Worm (Caenorhabditis elegans) whole organism, late embryonic: Measurements from ENCODE around the gene taap-1.

Source experiments
- C08G9.2 ChIP-seq: sonication (generic microtip); optimal IDR thresholded peaks from 2 replicates; lab custom pipeline; 2016; ENCODE audit warnings: mild to moderate bottlenecking, missing genetic modification characterization, moderate library complexity, missing compliant biosample characterization
- F13H6.1 ChIP-seq: sonication (generic microtip); optimal IDR thresholded peaks from 2 replicates; lab custom pipeline; 2016; ENCODE audit warnings: missing genetic modification characterization, missing compliant biosample characterization
- K02D7.2 ChIP-seq: sonication (generic microtip); optimal IDR thresholded peaks from 2 replicates; lab custom pipeline; 2017; ENCODE audit warnings: mild to moderate bottlenecking, missing genetic modification characterization, missing compliant biosample characterization
- ahr-1 ChIP-seq: sonication (generic microtip); optimal IDR thresholded peaks from 2 replicates; lab custom pipeline; 2016; ENCODE audit warnings: missing genetic modification characterization, missing compliant biosample characterization
- ceh-14 ChIP-seq: sonication (generic microtip); optimal IDR thresholded peaks from 2 replicates; lab custom pipeline; 2016; ENCODE audit warnings: missing genotype, missing genetic modification characterization, missing compliant biosample characterization
- ceh-2 ChIP-seq: sonication (generic microtip); optimal IDR thresholded peaks from 2 replicates; lab custom pipeline; 2016; ENCODE audit warnings: missing genotype, missing genetic modification characterization, missing compliant biosample characterization
- ceh-22 ChIP-seq: sonication (generic microtip); optimal IDR thresholded peaks from 2 replicates; lab custom pipeline; 2017; ENCODE audit warnings: missing biosample characterization, missing genetic modification characterization
- ceh-31 ChIP-seq: sonication (generic microtip); optimal IDR thresholded peaks from 2 replicates; lab custom pipeline; 2016; ENCODE audit warnings: missing genetic modification characterization, missing compliant biosample characterization
- ceh-34 ChIP-seq: sonication (generic microtip); optimal IDR thresholded peaks from 2 replicates; lab custom pipeline; 2016; ENCODE audit warnings: mild to moderate bottlenecking, missing genetic modification characterization, missing compliant biosample characterization
- ceh-45 ChIP-seq: fragments of 200-800 bp; sonication (Bioruptor generic); IDR thresholded peaks from 2 replicates; pipeline ENCODE4 v1.3.6; 2022; ENCODE audit warnings: missing genetic modification reagents, missing genetic modification characterization, missing compliant biosample characterization
- ceh-48 ChIP-seq: sonication (generic microtip); optimal IDR thresholded peaks from 2 replicates; lab custom pipeline; 2016; ENCODE audit warnings: missing genetic modification characterization, inconsistent platforms, missing compliant biosample characterization
- ceh-9 ChIP-seq: sonication (generic microtip); optimal IDR thresholded peaks from 2 replicates; lab custom pipeline; 2016; ENCODE audit warnings: mild to moderate bottlenecking, missing genetic modification characterization, inconsistent platforms, missing compliant biosample characterization
- che-1 ChIP-seq: sonication (generic microtip); optimal IDR thresholded peaks from 2 replicates; lab custom pipeline; 2016; ENCODE audit warnings: mild to moderate bottlenecking, missing genetic modification characterization, missing compliant biosample characterization
- dmd-4 ChIP-seq: sonication (generic microtip); optimal IDR thresholded peaks from 2 replicates; lab custom pipeline; 2016; ENCODE audit warnings: borderline replicate concordance, missing genetic modification characterization, missing compliant biosample characterization
- dve-1 ChIP-seq: sonication (generic microtip); optimal IDR thresholded peaks from 2 replicates; lab custom pipeline; 2017; ENCODE audit warnings: antibody characterized with exemption, mild to moderate bottlenecking, missing genetic modification characterization, missing compliant biosample characterization
- elt-2 ChIP-seq: sonication (generic microtip); optimal IDR thresholded peaks from 2 replicates; lab custom pipeline; 2016; ENCODE audit warnings: missing genetic modification reagents, missing genetic modification characterization, missing compliant biosample characterization
- elt-4 ChIP-seq: sonication (generic microtip); optimal IDR thresholded peaks from 2 replicates; lab custom pipeline; 2016; ENCODE audit warnings: missing genetic modification characterization, missing compliant biosample characterization
- ets-4 ChIP-seq: sonication (generic microtip); optimal IDR thresholded peaks from 2 replicates; lab custom pipeline; 2016; ENCODE audit warnings: missing genetic modification characterization, missing compliant biosample characterization
- fax-1 ChIP-seq: sonication (generic microtip); optimal IDR thresholded peaks from 2 replicates; lab custom pipeline; 2016; ENCODE audit warnings: missing genotype, missing genetic modification characterization, missing compliant biosample characterization
- gmeb-2 ChIP-seq: sonication (generic microtip); optimal IDR thresholded peaks from 2 replicates; lab custom pipeline; 2016; ENCODE audit warnings: missing genetic modification characterization, inconsistent platforms, missing compliant biosample characterization
- hlh-13 ChIP-seq: fragments of 200-800 bp; sonication (Bioruptor generic); optimal IDR thresholded peaks from 2 replicates; lab custom pipeline; 2018; ENCODE audit warnings: mild to moderate bottlenecking, missing genetic modification characterization, missing compliant biosample characterization
- hlh-8 ChIP-seq: sonication (generic microtip); optimal IDR thresholded peaks from 2 replicates; lab custom pipeline; 2016; ENCODE audit warnings: missing genotype, missing genetic modification characterization, missing compliant biosample characterization
- lin-11 ChIP-seq: fragments of 200-800 bp; sonication (Bioruptor generic); optimal IDR thresholded peaks from 2 replicates; lab custom pipeline; 2018; ENCODE audit warnings: mild to moderate bottlenecking, missing genetic modification characterization, missing compliant biosample characterization
- mec-3 ChIP-seq: sonication (generic microtip); optimal IDR thresholded peaks from 2 replicates; lab custom pipeline; 2016; ENCODE audit warnings: borderline replicate concordance, missing genetic modification characterization, missing compliant biosample characterization
- nfya-1 ChIP-seq: sonication (generic microtip); optimal IDR thresholded peaks from 2 replicates; lab custom pipeline; 2017; ENCODE audit warnings: missing genetic modification characterization, mild to moderate bottlenecking, missing compliant biosample characterization, antibody characterized with exemption, moderate library complexity
- nhr-232 ChIP-seq: sonication (generic microtip); optimal IDR thresholded peaks from 2 replicates; lab custom pipeline; 2016; ENCODE audit warnings: missing genetic modification characterization, missing compliant biosample characterization
- pax-1 ChIP-seq: fragments of 150-350 bp; optimal IDR thresholded peaks from 2 replicates; lab custom pipeline; 2014; ENCODE audit warnings: missing biosample characterization, missing genetic modification characterization
- pha-2 ChIP-seq: sonication (generic microtip); optimal IDR thresholded peaks from 2 replicates; lab custom pipeline; 2017; ENCODE audit warnings: mild to moderate bottlenecking, missing genetic modification characterization, missing compliant biosample characterization
- pha-4 ChIP-seq: fragments of 150-350 bp; optimal IDR thresholded peaks from 2 replicates; lab custom pipeline; 2018; ENCODE audit warnings: missing biosample characterization, missing genetic modification reagents, missing genetic modification characterization
- pqm-1 ChIP-seq: sonication (generic microtip); optimal IDR thresholded peaks from 2 replicates; lab custom pipeline; 2016; ENCODE audit warnings: missing genetic modification characterization, missing compliant biosample characterization
- ref-2 ChIP-seq: sonication (generic microtip); optimal IDR thresholded peaks from 2 replicates; lab custom pipeline; 2016; ENCODE audit warnings: missing genetic modification characterization, missing compliant biosample characterization
- rnt-1 ChIP-seq: sonication (generic microtip); optimal IDR thresholded peaks from 2 replicates; lab custom pipeline; 2016; ENCODE audit warnings: missing genetic modification characterization, missing compliant biosample characterization
- sox-2 ChIP-seq: fragments of 200-800 bp; sonication (Bioruptor generic); IDR thresholded peaks from 2 replicates; pipeline ENCODE4 v1.3.6; 2022; ENCODE audit warnings: missing genetic modification reagents, missing genetic modification characterization, missing compliant biosample characterization
- sox-4 ChIP-seq: sonication (generic microtip); optimal IDR thresholded peaks from 2 replicates; lab custom pipeline; 2017; ENCODE audit warnings: mild to moderate bottlenecking, missing genetic modification characterization, inconsistent platforms, missing compliant biosample characterization
- tbx-2 ChIP-seq: sonication (generic microtip); optimal IDR thresholded peaks from 2 replicates; lab custom pipeline; 2016; ENCODE audit warnings: missing genetic modification characterization, missing compliant biosample characterization
- tbx-7 ChIP-seq: sonication (generic microtip); optimal IDR thresholded peaks from 2 replicates; lab custom pipeline; 2016; ENCODE audit warnings: missing genotype, missing genetic modification characterization, missing compliant biosample characterization
- ttx-3 ChIP-seq: sonication (generic microtip); optimal IDR thresholded peaks from 2 replicates; lab custom pipeline; 2016; ENCODE audit warnings: missing genetic modification reagents, missing genetic modification characterization, missing compliant biosample characterization
- unc-3 ChIP-seq, 2 experiments: fragments of 200-800 bp in 1 of 2; sonication (Bioruptor generic) in 1 of 2; sonication (generic microtip) in 1 of 2; conservative IDR thresholded peaks in 1 of 2; optimal IDR thresholded peaks in 1 of 2; 2 replicates each; pipeline versions ENCODE4 v1.3.6 to Lab custom; 2016 to 2022; ENCODE audit warnings: missing compliant biosample characterization in 2 of 2, missing genetic modification characterization in 2 of 2, missing genetic modification reagents in 1 of 2
- unc-42 ChIP-seq: sonication (generic microtip); optimal IDR thresholded peaks from 2 replicates; lab custom pipeline; 2016; ENCODE audit warnings: missing genotype, missing genetic modification characterization, missing compliant biosample characterization
- zip-5 ChIP-seq: sonication (generic microtip); optimal IDR thresholded peaks from 2 replicates; lab custom pipeline; 2016; ENCODE audit warnings: missing genetic modification characterization, missing compliant biosample characterization

The taap-1 gene

ce11 chrII:8494228-8494717 is 10.6 kb upstream of the taap-1 start, which contains the start of gene M05D6.9:
M05D6.9 (plus strand) TSS chrII:8494278.
- TF ChIP-seq F13H6.1 (tag; lab: Kevin White, UChicago) (no peak), ceh-22 (tag; lab: Kevin White, UChicago) (no peak), tbx-7 (no peak), hlh-8 (tag; lab: Kevin White, UChicago) (no peak), ttx-3 (no peak), mec-3 (no peak), nfya-1 (tag; lab: Kevin White, UChicago) (no peak), ceh-34 (tag; lab: Kevin White, UChicago) (no peak), ceh-31 (no peak), C08G9.2 (tag; lab: Kevin White, UChicago) (no peak), pqm-1 (no peak), pha-4 (no peak), fax-1 (tag; lab: Kevin White, UChicago) (no peak), ceh-45 (no peak), ets-4 (tag; lab: Kevin White, UChicago) (no peak)

ce11 chrII:8488123-8488522 is 4.5 kb upstream of the taap-1 start:
- no peak for TF ChIP-seq che-1
- TF ChIP-seq ceh-31 = no peak
- TF ChIP-seq zip-5 (tag; lab: Kevin White, UChicago) = no peak
- TF ChIP-seq ceh-48 (tag; lab: Kevin White, UChicago) = no peak
- no peak for TF ChIP-seq hlh-13 (GFP tag; lab: Kevin White, UChicago)
- no peak for TF ChIP-seq lin-11
- TF ChIP-seq K02D7.2 (tag; lab: Kevin White, UChicago) = no peak
- no peak for TF ChIP-seq unc-42 (tag; lab: Kevin White, UChicago)
- no peak for TF ChIP-seq ceh-2 (tag; lab: Kevin White, UChicago)

- TF ChIP-seq elt-2 (tag; lab: Kevin White, UChicago) (peak; percentile 36), che-1 (no peak)
These were observed 1.9 kb upstream of the taap-1 start, which contains the start of gene gbh-2 for ce11 chrII:8485603-8486002. gbh-2 (plus strand) TSS chrII:8485879.

DNA sequence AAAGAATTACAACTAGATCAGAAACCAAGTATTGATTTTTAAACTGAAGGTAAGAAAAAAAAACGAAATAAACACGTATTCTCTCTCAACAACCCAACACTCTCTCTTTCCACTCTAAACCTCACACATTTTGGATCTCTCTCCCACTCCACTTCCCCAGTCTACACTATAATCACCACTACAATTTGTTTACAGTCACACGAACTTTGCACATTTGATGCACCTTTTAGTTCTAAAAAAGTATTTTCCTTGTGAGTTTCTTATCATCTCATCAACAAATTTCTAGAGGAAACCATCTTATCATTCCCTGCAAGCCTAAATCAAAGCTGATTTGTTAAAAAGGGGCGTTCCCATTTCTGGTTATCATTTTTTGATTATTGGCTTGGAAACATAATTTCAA is 875 bp upstream of the taap-1 start:
- TF ChIP-seq dve-1 (peak; percentile 38), pqm-1 (no peak), F13H6.1 (tag; lab: Kevin White, UChicago) (no peak), sox-2 (no peak), ref-2 (tag; lab: Kevin White, UChicago) (no peak), elt-2 (tag; lab: Kevin White, UChicago) (peak; percentile 40)

DNA sequence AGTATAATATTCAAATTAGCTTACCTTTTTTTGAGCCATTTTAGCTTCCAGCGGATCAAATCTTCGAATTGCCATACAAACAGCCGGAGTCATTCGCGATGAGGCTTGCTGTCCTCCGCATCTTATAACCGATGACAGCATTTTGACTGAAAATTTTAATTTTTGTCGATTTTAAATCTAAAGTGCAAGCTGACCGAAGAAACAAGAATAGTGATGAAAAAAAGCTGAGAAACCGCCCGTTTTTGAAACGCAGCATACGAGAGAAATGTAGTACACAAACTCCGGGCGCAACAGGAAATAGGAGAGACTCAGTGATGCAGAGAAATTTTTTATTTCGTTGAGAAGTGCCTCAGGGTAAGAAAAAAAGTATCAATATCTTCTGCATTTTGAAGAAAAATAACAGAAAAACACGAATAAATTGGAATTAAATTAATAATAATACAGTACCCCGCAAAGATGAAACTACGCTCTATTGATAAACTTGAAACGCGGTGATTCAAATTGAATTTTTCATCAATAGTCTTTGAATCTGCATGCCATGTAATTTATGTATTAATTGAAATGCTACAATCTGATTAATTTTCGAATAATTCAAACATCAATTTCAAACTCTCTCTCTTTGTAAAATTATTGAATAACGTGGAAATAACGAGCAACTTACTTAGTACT is 413 bp downstream of the taap-1 start:
- TF ChIP-seq pha-2 (tag; lab: Kevin White, UChicago) (no peak), fax-1 (tag; lab: Kevin White, UChicago) (no peak), unc-42 (tag; lab: Kevin White, UChicago) (peak; percentile 31), unc-3 (GFP tag; conservative IDR thresholded peaks at IDR 0.05; lab: Robert Waterston, UW) (no peak), unc-3 (tag; optimal IDR thresholded peaks at IDR 0.05; lab: Kevin White, UChicago) (no peak), ceh-14 (tag; lab: Kevin White, UChicago) (no peak), ahr-1 (tag; lab: Kevin White, UChicago) (no peak), elt-4 (tag; lab: Kevin White, UChicago) (no peak), pax-1 (tag; lab: Kevin White, UChicago) (no peak), tbx-2 (tag; lab: Kevin White, UChicago) (no peak), ceh-9 (tag; lab: Kevin White, UChicago) (no peak), gmeb-2 (tag; lab: Kevin White, UChicago) (no peak), nfya-1 (tag; lab: Kevin White, UChicago) (peak; percentile 0), sox-4 (tag; lab: Kevin White, UChicago) (no peak), che-1 (no peak), elt-2 (tag; lab: Kevin White, UChicago) (no peak), rnt-1 (tag; lab: Kevin White, UChicago) (no peak), dmd-4 (tag; lab: Kevin White, UChicago) (no peak), nhr-232 (no peak), dve-1 (peak; percentile 4)
